Worm (Caenorhabditis elegans): ENCODE results near the gene F21A3.2.

Gene F21A3.2

DNA sequence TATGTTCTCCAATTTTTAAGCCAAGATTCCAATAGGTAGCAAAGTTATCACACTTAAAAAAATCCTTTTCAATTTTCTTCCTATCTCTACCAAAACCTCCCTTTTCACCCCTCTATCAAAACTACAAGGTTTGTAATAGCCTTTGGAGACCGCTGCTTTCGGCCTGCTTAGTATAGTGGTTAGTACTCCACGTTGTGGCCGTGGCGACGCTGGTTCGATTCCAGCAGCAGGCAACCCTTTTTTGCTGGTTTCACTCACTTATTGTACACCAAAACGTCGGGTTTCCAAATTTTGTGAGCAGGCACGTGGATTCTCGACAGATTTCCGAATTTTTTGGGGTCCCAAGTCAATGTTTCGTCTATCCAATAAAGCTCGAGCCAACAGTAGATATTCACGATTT is 20.1 kb upstream of the F21A3.2 start (continued):
- TF ChIP-seq lir-3 (tag; optimal IDR thresholded peaks at IDR 0.05) (no peak), daf-12 (tag; optimal IDR thresholded peaks at IDR 0.05) (no peak), mes-2 (tag; optimal IDR thresholded peaks at IDR 0.05; ENCODE audit: poor library complexity, severe bottlenecking) (peak; percentile 68)

DNA sequence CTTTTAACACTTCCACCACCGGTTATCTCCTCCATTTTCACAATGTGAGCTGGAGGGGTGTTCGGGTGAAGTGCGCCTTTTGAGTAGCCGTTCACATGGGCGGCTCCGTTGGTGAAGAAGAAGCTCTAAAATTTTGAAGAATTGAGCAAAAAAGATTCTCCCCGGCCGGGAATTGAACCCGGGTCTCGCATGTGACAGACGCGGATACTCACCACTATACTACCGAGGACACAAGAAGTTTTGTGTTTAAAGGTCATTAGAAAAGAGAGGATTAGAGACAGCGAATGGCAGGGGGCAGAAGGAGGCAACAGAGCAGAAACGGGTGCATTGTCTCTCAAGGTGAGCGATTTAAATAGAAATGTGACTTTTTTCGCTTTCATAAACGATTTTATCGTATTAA is 17.9 kb upstream of the F21A3.2 start:
- TF ChIP-seq dmd-8 (GFP tag; IDR thresholded peaks at IDR 0.05) (peak; percentile 91), fos-1 (tag; optimal IDR thresholded peaks at IDR 0.05) (no peak), nhr-48 (tag; optimal IDR thresholded peaks at IDR 0.05) (peak; percentile 25), lim-7 (GFP tag; IDR thresholded peaks at IDR 0.05) (peak; percentile 89), zfp-2 (tag; optimal IDR thresholded peaks at IDR 0.05) (no peak), hlh-11 (tag; optimal IDR thresholded peaks at IDR 0.05) (peak; percentile 43), tag-97 (GFP tag; IDR thresholded peaks at IDR 0.05) (no peak), lin-38 (GFP tag; IDR thresholded peaks at IDR 0.05) (peak; percentile 71), ceh-32 (tag; optimal IDR thresholded peaks at IDR 0.05; ENCODE audit: poor library complexity) (no peak), zfp-3 (GFP tag; conservative IDR thresholded peaks at IDR 0.05) (no peak), ceh-28 (tag; optimal IDR thresholded peaks at IDR 0.05) (no peak), spr-1 (tag; optimal IDR thresholded peaks at IDR 0.05) (peak; percentile 46), nhr-111 (GFP tag; optimal IDR thresholded peaks at IDR 0.05) (no peak), zag-1 (tag; optimal IDR thresholded peaks at IDR 0.05) (no peak), arid-1 (GFP tag; conservative IDR thresholded peaks at IDR 0.05) (peak; percentile 73), nhr-77 (tag; optimal IDR thresholded peaks at IDR 0.05) (peak; percentile 26), mxl-2 (GFP tag; conservative IDR thresholded peaks at IDR 0.05) (no peak), php-3 (GFP tag; IDR thresholded peaks at IDR 0.05) (peak; percentile 60), ztf-11 (tag; optimal IDR thresholded peaks at IDR 0.05) (no peak), unc-39 (tag; optimal IDR thresholded peaks at IDR 0.05) (no peak), madf-5 (GFP tag; IDR thresholded peaks at IDR 0.05) (peak; percentile 51 to 73; a peak in 1 of 4 replicates), daf-8 (GFP tag; IDR thresholded peaks at IDR 0.05) (0 out of 2 replicates have a peak, but pooled peaks have one; percentile 40), lir-3 (tag; optimal IDR thresholded peaks at IDR 0.05) (peak; percentile 47), F44E2.7 (GFP tag; IDR thresholded peaks at IDR 0.05) (0 out of 2 replicates have a peak, but pooled peaks have one; percentile 54), saeg-2 (GFP tag; IDR thresholded peaks at IDR 0.05) (no peak), nhr-76 (tag; optimal IDR thresholded peaks at IDR 0.05) (no peak), nhr-41 (GFP tag; IDR thresholded peaks at IDR 0.05) (peak; percentile 71; the same call in 1 of the 2 replicates), attf-4 (tag; optimal IDR thresholded peaks at IDR 0.05) (no peak), tra-1 (GFP tag; IDR thresholded peaks at IDR 0.05) (peak; percentile 81), dmd-6 (GFP tag; IDR thresholded peaks at IDR 0.05) (peak; percentile 40; the same call in 1 of the 2 replicates), lin-15B (tag; optimal IDR thresholded peaks at IDR 0.05) (no peak), pqm-1 (tag; optimal IDR thresholded peaks at IDR 0.05) (no peak), hmg-1.1 (GFP tag; IDR thresholded peaks at IDR 0.05) (peak; percentile 79), daf-19 (GFP tag; conservative IDR thresholded peaks at IDR 0.05) (no peak), ama-1 (optimal IDR thresholded peaks at IDR 0.05) (no peak), lin-39 (tag; optimal IDR thresholded peaks at IDR 0.05) (no peak), nhr-10 (tag; optimal IDR thresholded peaks at IDR 0.05) (no peak), F10B5.3 (tag; optimal IDR thresholded peaks at IDR 0.05) (no peak), unc-130 (GFP tag; optimal IDR thresholded peaks at IDR 0.05) (peak; percentile 52), nhr-25 (tag; optimal IDR thresholded peaks at IDR 0.05; ENCODE audit: borderline replicate concordance, insufficient read depth) (no peak), nhr-6 (tag; optimal IDR thresholded peaks at IDR 0.05) (peak; percentile 25), Y48G9A.11 (GFP tag; IDR thresholded peaks at IDR 0.05) (peak; percentile 47; the same call in 1 of the 2 replicates), T26A8.4 (GFP tag; IDR thresholded peaks at IDR 0.05) (peak; percentile 60; the same call in 1 of the 2 replicates), mdt-29 (GFP tag; IDR thresholded peaks at IDR 0.05) (peak; percentile 76), ceh-82 (tag; optimal IDR thresholded peaks at IDR 0.05) (no peak), aly-2 (tag; optimal IDR thresholded peaks at IDR 0.05) (no peak), unc-62 (GFP tag; optimal IDR thresholded peaks at IDR 0.05 in 1 of 2) (no peak), unc-62 (tag; optimal IDR thresholded peaks at IDR 0.05) (no peak), snpc-4 (tag; optimal IDR thresholded peaks at IDR 0.05) (no peak)
